Fruit fly (Drosophila melanogaster) Kc167 (cell line): Measurements from ENCODE around the gene Ugt35E2.

Source experiments
- Myc ChIP-seq: fragments of >200 bp; optimal IDR thresholded peaks from 2 replicates; lab custom pipeline; 2017; ENCODE audit warnings: missing external identifiers
- Sin3A ChIP-seq: fragments of >200 bp; optimal IDR thresholded peaks from 2 replicates; lab custom pipeline; 2018; ENCODE audit warnings: missing external identifiers
- h ChIP-seq: fragments of >200 bp; optimal IDR thresholded peaks from 3 replicates; lab custom pipeline; 2018; ENCODE audit warnings: missing external identifiers
- insv ChIP-seq: fragments of >200 bp; optimal IDR thresholded peaks from 3 replicates; lab custom pipeline; 2018; ENCODE audit warnings: missing external identifiers
- psq ChIP-seq: fragments of >200 bp; optimal IDR thresholded peaks from 2 replicates; lab custom pipeline; 2017; ENCODE audit warnings: missing external identifiers
- ttk ChIP-seq: sonication (Bioruptor generic); optimal IDR thresholded peaks from 2 replicates; lab custom pipeline; 2017; ENCODE audit warnings: missing external identifiers

- TF ChIP-seq h (no peak), ttk (lab: Kevin White, UChicago) (no peak), insv (no peak), psq (lab: Kevin White, UChicago) (no peak), Myc (lab: Kevin White, UChicago) (no peak), Sin3A (lab: Kevin White, UChicago) (no peak)
Observed at dm6 chr3R:11198062-11198472, 30.3 kb upstream of the Ugt35E2 start.
